Fruit fly (Drosophila melanogaster): ENCODE results near the gene betaTub97EF.
A peak's percentile ranks its signal among the peaks of the same experiment; 100 is the strongest.

betaTub97EF gene

dm6 chr3R:28020582-28020981 lies 32.4 kb upstream of the betaTub97EF start (continued):
- TF ChIP-seq CG7839 (tag; optimal IDR thresholded peaks at IDR 0.05) = no peak
- no peak for TF ChIP-seq pzg (GFP tag; optimal IDR thresholded peaks at IDR 0.05)

DNA sequence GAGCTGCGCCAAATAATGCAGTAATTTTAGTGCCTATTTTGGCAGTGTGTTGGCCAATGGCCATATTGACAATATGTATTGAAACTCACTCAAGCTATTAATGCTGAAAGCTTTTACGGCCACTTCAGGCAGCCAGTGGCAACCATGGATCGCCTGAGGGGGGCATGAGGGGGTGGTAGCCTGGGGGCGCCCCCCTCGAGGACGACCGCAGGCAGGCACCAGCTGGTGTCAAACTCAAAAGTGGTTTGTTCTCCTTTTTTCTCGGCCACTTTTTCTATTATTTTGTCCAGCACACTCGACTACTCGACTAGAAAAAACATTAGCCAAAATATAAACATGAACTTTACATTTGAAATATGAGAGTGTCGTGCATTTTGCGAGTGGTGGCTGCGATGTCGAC lies 31.6 kb upstream of the betaTub97EF start:
- TF ChIP-seq ftz-f1 (GFP tag; optimal IDR thresholded peaks at IDR 0.05) (no peak), CG11560 (tag; IDR thresholded peaks at IDR 0.05) (no peak), tna (GFP tag; IDR thresholded peaks at IDR 0.05; ENCODE audit: partially characterized antibody) (no peak), Hr39 (optimal IDR thresholded peaks at IDR 0.05) (peak; percentile 55)

- TF ChIP-seq Hr39 (optimal IDR thresholded peaks at IDR 0.05) (peak; percentile 53), Lim3 (GFP tag; IDR thresholded peaks at IDR 0.05) (no peak)
Measured at dm6 chr3R:28015028-28015427, 26.8 kb upstream of the betaTub97EF start.

dm6 chr3R:28004034-28004433 lies 15.8 kb upstream of the betaTub97EF start:
- TF ChIP-seq Hr39 (optimal IDR thresholded peaks at IDR 0.05) (no peak), Fer1 (GFP tag; optimal IDR thresholded peaks at IDR 0.05) (peak; percentile 15), lmd (GFP tag; IDR thresholded peaks at IDR 0.05) (no peak), sc (optimal IDR thresholded peaks at IDR 0.05) (no peak), sc (GFP tag; optimal IDR thresholded peaks at IDR 0.05) (no peak), emc (GFP tag; optimal IDR thresholded peaks at IDR 0.05) (no peak), CG11504 (tag; optimal IDR thresholded peaks at IDR 0.05) (peak; percentile 7), sens (GFP tag) (peak; percentile 67), row (GFP tag; IDR thresholded peaks at IDR 0.05) (peak; percentile 32; the same call in 1 of the 3 replicates), CG18599 (GFP tag; optimal IDR thresholded peaks at IDR 0.05) (peak; percentile 27), sob (GFP tag; IDR thresholded peaks at IDR 0.05) (no peak), lab (GFP tag; optimal IDR thresholded peaks at IDR 0.05) (peak; percentile 28), CG11560 (tag; IDR thresholded peaks at IDR 0.05) (no peak), dmrt99B (tag; optimal IDR thresholded peaks at IDR 0.05) (peak; percentile 15), scrt (GFP tag; optimal IDR thresholded peaks at IDR 0.05) (peak; percentile 8), Ptx1 (GFP tag; IDR thresholded peaks at IDR 0.05) (no peak), CG2120 (GFP tag; optimal IDR thresholded peaks at IDR 0.05) (peak; percentile 31), cas (GFP tag; IDR thresholded peaks at IDR 0.05) (no peak), CG10274 (GFP tag; optimal IDR thresholded peaks at IDR 0.05) (peak; percentile 36), CG10959 (GFP tag; IDR thresholded peaks at IDR 0.05) (no peak), B-H2 (GFP tag; optimal IDR thresholded peaks at IDR 0.05) (no peak)

DNA sequence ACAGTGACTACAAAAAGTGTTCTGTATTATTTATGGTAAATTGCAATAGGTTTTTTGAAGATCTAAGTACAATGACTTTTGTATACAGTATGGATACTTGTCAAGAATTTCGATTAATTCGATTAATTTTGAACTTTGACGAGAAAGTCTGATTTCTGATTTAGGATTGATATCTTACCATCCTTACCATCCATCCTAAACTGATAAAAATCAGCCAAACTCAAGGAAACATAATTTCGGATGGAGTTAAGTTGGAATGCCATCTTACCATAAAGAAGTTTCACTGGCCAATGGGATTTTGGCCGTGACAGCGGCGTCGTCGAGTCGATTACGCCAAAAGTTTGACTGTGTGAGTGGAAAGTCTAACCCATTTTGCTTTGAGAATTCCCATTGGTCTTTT lies 2.5 kb upstream of the betaTub97EF start, which contains the start of gene CG4815:
TSS of gene CG4815 (minus strand) at position 101 of the 400 bp plus-strand sequence.
- TF ChIP-seq CG42726 (GFP tag; IDR thresholded peaks at IDR 0.05; ENCODE audit: partially characterized antibody) (no peak), tup (GFP tag; optimal IDR thresholded peaks at IDR 0.05) (no peak), dimm (GFP tag; IDR thresholded peaks at IDR 0.05) (no peak), Usf (GFP tag; optimal IDR thresholded peaks at IDR 0.05) (no peak), CG2875 (GFP tag; optimal IDR thresholded peaks at IDR 0.05) (no peak), Gsc (GFP tag; IDR thresholded peaks at IDR 0.05) (no peak), kni (GFP tag; optimal IDR thresholded peaks at IDR 0.05) (no peak), crp (GFP tag; optimal IDR thresholded peaks at IDR 0.05) (no peak), sob (GFP tag; IDR thresholded peaks at IDR 0.05) (no peak), CG3995 (GFP tag; optimal IDR thresholded peaks at IDR 0.05) (no peak), inv (GFP tag; IDR thresholded peaks at IDR 0.05; ENCODE audit: partially characterized antibody) (no peak), CG9932 (GFP tag; IDR thresholded peaks at IDR 0.05) (no peak)
